Fruit fly (Drosophila melanogaster) whole organism, prepupa: ENCODE results near the gene h-cup.

ENCODE experiments used
- Blimp-1 ChIP-seq: fragments of 200-800 bp; sonication (Bioruptor generic); optimal IDR thresholded peaks from 3 replicates; lab custom pipeline; 2017; ENCODE audit warnings: missing biosample characterization, missing genetic modification characterization, mild to moderate bottlenecking, moderate library complexity, missing genetic modification reagents
- CG10631 ChIP-seq: fragments of 200-800 bp; sonication (Bioruptor generic); optimal IDR thresholded peaks from 2 replicates; lab custom pipeline; 2016; ENCODE audit warnings: missing biosample characterization, missing genetic modification characterization
- CG10669 ChIP-seq: fragments of 200-800 bp; sonication (Bioruptor generic); optimal IDR thresholded peaks from 3 replicates; lab custom pipeline; 2018; ENCODE audit warnings: missing biosample characterization, mild to moderate bottlenecking, missing genetic modification characterization, moderate library complexity
- CG11294 ChIP-seq: fragments of 200-800 bp; sonication (Bioruptor generic); IDR thresholded peaks from 2 replicates; pipeline ENCODE4 v1.3.6; 2022; ENCODE audit warnings: missing biosample characterization, missing genetic modification characterization
- CG11762 ChIP-seq: fragments of 200-800 bp; sonication (Bioruptor generic); optimal IDR thresholded peaks from 3 replicates; lab custom pipeline; 2016; ENCODE audit warnings: missing biosample characterization, missing genetic modification characterization; ENCODE audit not compliant: insufficient read depth
- CG15336 ChIP-seq: fragments of 200-800 bp; sonication (Bioruptor generic); IDR thresholded peaks from 2 replicates; pipeline ENCODE4 v1.3.6; 2022; ENCODE audit warnings: missing biosample characterization, missing genetic modification characterization
- CG3032 ChIP-seq: fragments of 200-800 bp; optimal IDR thresholded peaks from 2 replicates; lab custom pipeline; 2019; ENCODE audit warnings: missing biosample characterization, mild to moderate bottlenecking, missing genetic modification characterization, moderate library complexity
- CG31627 ChIP-seq: fragments of 200-800 bp; sonication (Bioruptor generic); optimal IDR thresholded peaks from 3 replicates; lab custom pipeline; 2016; ENCODE audit warnings: missing biosample characterization, missing genetic modification characterization
- CG32006 ChIP-seq: fragments of 200-800 bp; sonication (Bioruptor generic); optimal IDR thresholded peaks from 3 replicates; lab custom pipeline; 2017; ENCODE audit warnings: missing biosample characterization, mild to moderate bottlenecking, missing genetic modification characterization
- CG3919 ChIP-seq: fragments of 200-800 bp; sonication (Bioruptor generic); optimal IDR thresholded peaks from 3 replicates; lab custom pipeline; 2016; ENCODE audit warnings: missing biosample characterization, missing genetic modification characterization
- CG4318 ChIP-seq: fragments of 200-800 bp; sonication (Bioruptor generic); optimal IDR thresholded peaks from 3 replicates; lab custom pipeline; 2017; ENCODE audit warnings: missing biosample characterization, mild to moderate bottlenecking, missing genetic modification characterization
- CG6792 ChIP-seq: fragments of 200-800 bp; sonication (Bioruptor generic); optimal IDR thresholded peaks from 3 replicates; lab custom pipeline; 2016; ENCODE audit warnings: missing biosample characterization, missing genetic modification characterization
- CG6854 ChIP-seq: fragments of 200-800 bp; sonication (Bioruptor generic); optimal IDR thresholded peaks from 2 replicates; lab custom pipeline; 2017; ENCODE audit warnings: missing biosample characterization, mild to moderate bottlenecking, missing genetic modification characterization
- CG7368 ChIP-seq: fragments of 200-800 bp; sonication (Bioruptor generic); optimal IDR thresholded peaks from 3 replicates; lab custom pipeline; 2016; ENCODE audit warnings: missing biosample characterization, missing genetic modification characterization
- CG8119 ChIP-seq: fragments of 200-800 bp; sonication (Bioruptor generic); IDR thresholded peaks from 3 replicates; pipeline ENCODE4 v1.3.6; 2022; ENCODE audit warnings: missing biosample characterization, missing genetic modification characterization
- Eip78C ChIP-seq: fragments of 200-800 bp; sonication (Bioruptor generic); peaks from one replicate; lab custom pipeline; 2016; ENCODE audit warnings: missing biosample characterization, missing genetic modification characterization
- Ets96B ChIP-seq: fragments of 200-800 bp; optimal IDR thresholded peaks from 2 replicates; lab custom pipeline; 2019; ENCODE audit warnings: missing biosample characterization, mild to moderate bottlenecking, missing genetic modification characterization, moderate library complexity
- Gug ChIP-seq: fragments of 200-800 bp; sonication (Bioruptor generic); IDR thresholded peaks from 2 replicates; pipeline ENCODE4 v1.3.6; 2022; ENCODE audit warnings: missing biosample characterization, missing genetic modification characterization
- Hr4 ChIP-seq: fragments of 200-800 bp; sonication (Bioruptor generic); optimal IDR thresholded peaks from 3 replicates; lab custom pipeline; 2016; ENCODE audit warnings: missing biosample characterization, missing genetic modification characterization
- Met ChIP-seq: fragments of 200-800 bp; sonication (Bioruptor generic); optimal IDR thresholded peaks from 3 replicates; lab custom pipeline; 2016; ENCODE audit warnings: missing biosample characterization, missing genetic modification characterization
- OdsH ChIP-seq: fragments of 200-800 bp; sonication (Bioruptor generic); optimal IDR thresholded peaks from 3 replicates; lab custom pipeline; 2016; ENCODE audit warnings: missing biosample characterization, missing genetic modification characterization
- Smox ChIP-seq: fragments of 200-800 bp; sonication (Bioruptor generic); optimal IDR thresholded peaks from 3 replicates; lab custom pipeline; 2016; ENCODE audit warnings: missing biosample characterization, missing genetic modification characterization
- Sox102F ChIP-seq: fragments of 200-800 bp; sonication (Bioruptor generic); optimal IDR thresholded peaks from 2 replicates; lab custom pipeline; 2016; ENCODE audit warnings: missing biosample characterization, mild to moderate bottlenecking, missing genetic modification characterization
- Sox15 ChIP-seq: fragments of 200-800 bp; sonication (Bioruptor generic); optimal IDR thresholded peaks from 3 replicates; lab custom pipeline; 2016; ENCODE audit warnings: missing biosample characterization, missing genetic modification characterization
- achi ChIP-seq: fragments of 200-800 bp; sonication (Bioruptor generic); optimal IDR thresholded peaks from 3 replicates; lab custom pipeline; 2016; ENCODE audit warnings: missing biosample characterization, missing genetic modification characterization
- acj6 ChIP-seq: fragments of 200-800 bp; sonication (Bioruptor generic); optimal IDR thresholded peaks from 3 replicates; lab custom pipeline; 2016; ENCODE audit warnings: missing biosample characterization, missing genetic modification characterization
- cyc ChIP-seq: fragments of 200-800 bp; sonication (Bioruptor generic); optimal IDR thresholded peaks from 3 replicates; lab custom pipeline; 2016; ENCODE audit warnings: missing biosample characterization, missing genetic modification characterization
- eg ChIP-seq: fragments of 200-800 bp; sonication (Bioruptor generic); IDR thresholded peaks from 3 replicates; pipeline ENCODE4 v1.3.6; 2022; ENCODE audit warnings: missing biosample characterization, missing genetic modification characterization
- esn ChIP-seq: fragments of 200-800 bp; sonication (Bioruptor generic); optimal IDR thresholded peaks from 2 replicates; lab custom pipeline; 2016; ENCODE audit warnings: missing biosample characterization, mild to moderate bottlenecking, missing genetic modification characterization, moderate library complexity
- fd59A ChIP-seq: fragments of 200-800 bp; sonication (Bioruptor generic); optimal IDR thresholded peaks from 2 replicates; lab custom pipeline; 2017; ENCODE audit warnings: missing biosample characterization, mild to moderate bottlenecking, missing genetic modification characterization, missing genetic modification reagents
- fkh ChIP-seq: fragments of 200-800 bp; sonication (Bioruptor generic); optimal IDR thresholded peaks from 3 replicates; lab custom pipeline; 2017; ENCODE audit warnings: missing biosample characterization, mild to moderate bottlenecking, missing genetic modification characterization, moderate library complexity
- pdm3 ChIP-seq: fragments of 200-800 bp; sonication (Bioruptor generic); optimal IDR thresholded peaks from 3 replicates; lab custom pipeline; 2016; ENCODE audit warnings: missing biosample characterization, missing genetic modification characterization
- svp ChIP-seq: fragments of 200-800 bp; sonication (Bioruptor generic); peaks from one replicate; lab custom pipeline; 2016; ENCODE audit warnings: missing biosample characterization, missing genetic modification characterization
- topi ChIP-seq: fragments of 200-800 bp; sonication (Bioruptor generic); optimal IDR thresholded peaks from 3 replicates; lab custom pipeline; 2016; ENCODE audit warnings: missing biosample characterization, missing genetic modification characterization

Gene h-cup

dm6 chr3R:15342926-15343685 is 39.6 kb downstream of the h-cup start, which contains the start of gene Nagk (continued):
- TF ChIP-seq acj6 (GFP tag; lab: Kevin White, UChicago), result peak; percentile 75
- TF ChIP-seq cyc (GFP tag; lab: Kevin White, UChicago), result peak; percentile 67
- no peak for TF ChIP-seq pdm3
- TF ChIP-seq fd59A (GFP tag; lab: Kevin White, UChicago), result peak; percentile 55
- TF ChIP-seq Eip78C (GFP tag; lab: Kevin White, UChicago), result peak; percentile 95
- no peak for TF ChIP-seq CG8119 (GFP tag; lab: Robert Waterston, UW)
- TF ChIP-seq CG11762, result peak; percentile 46
- peak; percentile 50 for TF ChIP-seq CG7368
- no peak for TF ChIP-seq CG10631 (GFP tag; lab: Kevin White, UChicago)
- TF ChIP-seq CG15336 (GFP tag; lab: Robert Waterston, UW), result no peak; the same call in 1 of the 2 replicates
- TF ChIP-seq achi (GFP tag; lab: Kevin White, UChicago), result peak; percentile 67
- no peak for TF ChIP-seq Sox102F (GFP tag; lab: Kevin White, UChicago)
- TF ChIP-seq CG4318 (GFP tag; lab: Kevin White, UChicago), result no peak
- TF ChIP-seq CG32006 (GFP tag; lab: Kevin White, UChicago), result peak; percentile 87
- peak; percentile 24; the same call in 2 of the 3 replicates for TF ChIP-seq eg (GFP tag; lab: Robert Waterston, UW)
- peak; percentile 63 for TF ChIP-seq CG6792
- TF ChIP-seq CG31627, result peak; percentile 67
- TF ChIP-seq Hr4, result no peak
- TF ChIP-seq, all 60 proteins: peak for 35

- TF ChIP-seq CG10631 (GFP tag; lab: Kevin White, UChicago) (no peak), Blimp-1 (GFP tag; lab: Kevin White, UChicago) (peak; percentile 75), Gug (peak; percentile 36; the same call in 1 of the 2 replicates), acj6 (GFP tag; lab: Kevin White, UChicago) (no peak), CG11294 (GFP tag; lab: Robert Waterston, UW) (peak; percentile 21; the same call in 1 of the 2 replicates), svp (GFP tag; lab: Kevin White, UChicago) (peak; percentile 71), CG31627 (peak; percentile 11), eg (GFP tag; lab: Robert Waterston, UW) (peak; percentile 51; the same call in 2 of the 3 replicates), CG6792 (no peak), CG15336 (GFP tag; lab: Robert Waterston, UW) (peak; percentile 57)
Measured at dm6 chr3R:15342432-15342925, 40.3 kb downstream of the h-cup start.

- no peak for TF ChIP-seq fkh (GFP tag; lab: Kevin White, UChicago)
- no peak for TF ChIP-seq CG3919
- TF ChIP-seq CG10669 (GFP tag; lab: Kevin White, UChicago), result no peak
- TF ChIP-seq esn (GFP tag; lab: Kevin White, UChicago), result peak; percentile 2
- TF ChIP-seq Met (GFP tag; lab: Kevin White, UChicago), result no peak
- no peak for TF ChIP-seq topi (GFP tag; lab: Kevin White, UChicago)
- no peak for TF ChIP-seq CG3032 (tag; lab: Kevin White, UChicago)
- TF ChIP-seq CG6854 (GFP tag; lab: Kevin White, UChicago), result no peak
- TF ChIP-seq, all 60 proteins: peak for 1
Measured at dm6 chr3R:15340052-15340732, 42.6 kb downstream of the h-cup start, which contains the start of gene SerRS-m. Gene SerRS-m (plus strand): TSS chr3R:15340667.

- TF ChIP-seq acj6 (GFP tag; lab: Kevin White, UChicago), result no peak
- no peak for TF ChIP-seq topi (GFP tag; lab: Kevin White, UChicago)
- TF ChIP-seq Ets96B (tag; lab: Kevin White, UChicago), result no peak
- TF ChIP-seq Eip78C (GFP tag; lab: Kevin White, UChicago), result no peak
- TF ChIP-seq CG6792, result no peak
- no peak for TF ChIP-seq Sox15
- no peak for TF ChIP-seq CG11762
- TF ChIP-seq CG3919, result no peak
- no peak for TF ChIP-seq achi (GFP tag; lab: Kevin White, UChicago)
- TF ChIP-seq CG15336 (GFP tag; lab: Robert Waterston, UW), result no peak
- no peak for TF ChIP-seq Sox102F (GFP tag; lab: Kevin White, UChicago)
- no peak for TF ChIP-seq CG10669 (GFP tag; lab: Kevin White, UChicago)
- TF ChIP-seq CG11294 (GFP tag; lab: Robert Waterston, UW), result no peak
- TF ChIP-seq Smox (GFP tag; lab: Kevin White, UChicago), result no peak
- no peak for TF ChIP-seq OdsH (GFP tag; lab: Kevin White, UChicago)
- TF ChIP-seq, all 60 proteins: peak for 0
Measured at dm6 chr3R:15339111-15339510, 43.6 kb downstream of the h-cup start.
